Worm (Caenorhabditis elegans) whole organism, early embryonic: Measurements from ENCODE around the gene prde-1.

Experiments used
- B0310.2 ChIP-seq: sonication (generic microtip); optimal IDR thresholded peaks from 2 replicates; lab custom pipeline; 2016; ENCODE audit warnings: mild to moderate bottlenecking, missing genetic modification characterization, missing compliant biosample characterization
- F13C5.2 ChIP-seq: sonication (generic microtip); optimal IDR thresholded peaks from 2 replicates; lab custom pipeline; 2017; ENCODE audit warnings: mild to moderate bottlenecking, missing genetic modification characterization, inconsistent platforms, missing compliant biosample characterization
- aly-1 ChIP-seq: sonication (generic microtip); optimal IDR thresholded peaks from 2 replicates; lab custom pipeline; 2016; ENCODE audit warnings: missing genetic modification characterization, missing compliant biosample characterization
- ama-1 ChIP-seq: fragments of 150-350 bp; optimal IDR thresholded peaks from 2 replicates; lab custom pipeline; 2014
- ceh-13 ChIP-seq: fragments of 200-800 bp; sonication (Bioruptor generic); optimal IDR thresholded peaks from 2 replicates; lab custom pipeline; 2018; ENCODE audit warnings: mild to moderate bottlenecking, missing genetic modification characterization, missing compliant biosample characterization
- ceh-36 ChIP-seq: sonication (generic microtip); optimal IDR thresholded peaks from 2 replicates; lab custom pipeline; 2016; ENCODE audit warnings: missing genetic modification characterization, inconsistent platforms, missing compliant biosample characterization
- flt-1 ChIP-seq: fragments of 200-800 bp; sonication (Bioruptor generic); IDR thresholded peaks from 2 replicates; pipeline ENCODE4 v1.3.6; 2022; ENCODE audit warnings: missing genetic modification characterization, missing compliant biosample characterization
- hmg-4 ChIP-seq: fragments of 200-800 bp; sonication (Bioruptor generic); optimal IDR thresholded peaks from 2 replicates; lab custom pipeline; 2018; ENCODE audit warnings: mild to moderate bottlenecking, missing genetic modification characterization, missing compliant biosample characterization
- hnd-1 ChIP-seq: sonication (generic microtip); optimal IDR thresholded peaks from 2 replicates; lab custom pipeline; 2016; ENCODE audit warnings: missing genetic modification characterization, missing compliant biosample characterization
- pes-1 ChIP-seq: fragments of 200-800 bp; sonication (Bioruptor generic); IDR thresholded peaks from 2 replicates; pipeline ENCODE4 v1.3.6; 2022; ENCODE audit warnings: missing genetic modification reagents, missing genetic modification characterization, missing compliant biosample characterization
- sea-1 ChIP-seq: fragments of 200-800 bp; sonication (Bioruptor generic); conservative IDR thresholded peaks from 2 replicates; pipeline ENCODE4 v1.3.6; 2022; ENCODE audit warnings: missing genetic modification characterization, missing compliant biosample characterization
- tbx-37 ChIP-seq: fragments of 200-800 bp; sonication (Bioruptor generic); conservative IDR thresholded peaks from 2 replicates; pipeline ENCODE4 v1.3.6; 2022; ENCODE audit warnings: missing genetic modification reagents, missing genetic modification characterization, missing compliant biosample characterization

DNA sequence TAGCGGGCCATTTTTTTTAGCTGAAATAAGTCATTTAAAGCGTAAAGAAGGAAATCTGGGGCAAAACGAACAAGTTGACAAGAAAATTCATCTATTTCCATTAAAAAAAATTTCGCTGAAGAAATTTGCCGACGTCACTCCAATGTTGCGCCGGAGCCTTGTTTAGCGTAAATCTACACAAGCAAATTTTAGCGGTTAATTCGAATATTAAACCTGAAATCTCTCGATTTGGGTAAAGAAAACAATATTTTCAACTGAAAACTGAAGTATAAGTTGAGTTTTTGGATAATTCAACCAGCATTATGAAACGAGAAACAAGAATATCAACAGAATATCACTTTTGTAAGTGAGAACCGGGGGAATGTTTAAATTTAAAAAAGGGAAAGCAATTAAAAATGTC is 40.3 kb downstream of the prde-1 start, which contains the start of gene F28F8.9:
- TF ChIP-seq ceh-36, result no peak
- TF ChIP-seq ama-1, result no peak
- no peak for TF ChIP-seq hnd-1 (tag; lab: Kevin White, UChicago)
- no peak for TF ChIP-seq tbx-37 (GFP tag; lab: Robert Waterston, UW)
- TF ChIP-seq sea-1 (GFP tag; lab: Robert Waterston, UW), result no peak
- no peak for TF ChIP-seq ceh-13 (GFP tag; lab: Kevin White, UChicago)
- TF ChIP-seq B0310.2 (tag; lab: Kevin White, UChicago), result no peak
- no peak for TF ChIP-seq F13C5.2 (tag; lab: Kevin White, UChicago)
- TF ChIP-seq aly-1, result no peak
- no peak for TF ChIP-seq pes-1 (GFP tag; lab: Robert Waterston, UW)
- TF ChIP-seq flt-1, result no peak
- no peak for TF ChIP-seq hmg-4 (GFP tag; lab: Kevin White, UChicago)
